Fruit fly (Drosophila melanogaster) whole organism, embryonic: ENCODE data around the gene CG17343.
A peak's percentile ranks its signal among the peaks of the same experiment; 100 is the strongest.

Experiments used
- B-H2 ChIP-seq: fragments of 200-800 bp; sonication (Bioruptor generic); optimal IDR thresholded peaks from 2 replicates; lab custom pipeline; 2018; ENCODE audit warnings: missing biosample characterization, mild to moderate bottlenecking, missing genetic modification characterization
- BEAF-32 ChIP-seq: fragments of 200-800 bp; sonication (Bioruptor generic); optimal IDR thresholded peaks from 3 replicates; lab custom pipeline; 2017; ENCODE audit warnings: missing biosample characterization, missing genetic modification characterization, mild to moderate bottlenecking, moderate library complexity, missing genetic modification reagents
- CG10366 ChIP-seq: fragments of 200-800 bp; sonication (Bioruptor generic); IDR thresholded peaks from 2 replicates; pipeline ENCODE4 v1.3.6; 2022; ENCODE audit warnings: missing biosample characterization, missing genetic modification characterization
- CG11085 ChIP-seq: fragments of 200-800 bp; sonication (Bioruptor generic); IDR thresholded peaks from 2 replicates; pipeline ENCODE4 v1.3.6; 2022; ENCODE audit warnings: missing biosample characterization, missing genetic modification characterization
- CG11456 ChIP-seq: fragments of 200-800 bp; sonication (Bioruptor generic); IDR thresholded peaks from 3 replicates; pipeline ENCODE4 v1.3.6; 2022; ENCODE audit warnings: missing biosample characterization, missing genetic modification characterization
- CG11504 ChIP-seq: fragments of 200-800 bp; sonication (Bioruptor generic); optimal IDR thresholded peaks from 3 replicates; lab custom pipeline; 2019; ENCODE audit warnings: missing biosample characterization, mild to moderate bottlenecking, missing genetic modification characterization, moderate library complexity
- CG12769 ChIP-seq: fragments of 200-800 bp; sonication (Bioruptor generic); optimal IDR thresholded peaks from 2 replicates; lab custom pipeline; 2019; ENCODE audit warnings: missing biosample characterization, mild to moderate bottlenecking, missing genetic modification characterization, moderate library complexity
- CG13123 ChIP-seq: fragments of 200-800 bp; sonication (Bioruptor generic); optimal IDR thresholded peaks from 2 replicates; lab custom pipeline; 2016; ENCODE audit warnings: missing biosample characterization, missing genetic modification characterization
- CG13894 ChIP-seq: fragments of 200-800 bp; sonication (Bioruptor generic); optimal IDR thresholded peaks from 3 replicates; lab custom pipeline; 2018; ENCODE audit warnings: missing biosample characterization, mild to moderate bottlenecking, missing genetic modification characterization, moderate library complexity
- CG16815 ChIP-seq: fragments of 200-800 bp; sonication (Bioruptor generic); optimal IDR thresholded peaks from 3 replicates; lab custom pipeline; 2017; ENCODE audit warnings: missing biosample characterization, mild to moderate bottlenecking, missing genetic modification characterization
- CG17328 ChIP-seq: fragments of 200-800 bp; sonication (Bioruptor generic); IDR thresholded peaks from 2 replicates; pipeline ENCODE4 v1.3.6; 2022; ENCODE audit warnings: missing biosample characterization, missing genetic modification characterization
- CG2120 ChIP-seq: fragments of 200-800 bp; sonication (Bioruptor generic); optimal IDR thresholded peaks from 3 replicates; lab custom pipeline; 2016; ENCODE audit warnings: missing biosample characterization, missing genetic modification characterization
- CG33557 ChIP-seq: fragments of 200-800 bp; sonication (Bioruptor generic); optimal IDR thresholded peaks from 2 replicates; lab custom pipeline; 2019; ENCODE audit warnings: missing biosample characterization, mild to moderate bottlenecking, missing genetic modification characterization, moderate library complexity
- CG4617 ChIP-seq: fragments of 200-800 bp; sonication (Bioruptor generic); optimal IDR thresholded peaks from 3 replicates; lab custom pipeline; 2016; ENCODE audit warnings: missing biosample characterization, missing genetic modification characterization, borderline replicate concordance
- CG5180 ChIP-seq: fragments of 200-800 bp; sonication (Bioruptor generic); optimal IDR thresholded peaks from 3 replicates; lab custom pipeline; 2017; ENCODE audit warnings: missing biosample characterization, missing genetic modification characterization, mild to moderate bottlenecking, moderate library complexity, missing genetic modification reagents
- CG7556 ChIP-seq: fragments of 200-800 bp; sonication (Bioruptor generic); optimal IDR thresholded peaks from 2 replicates; lab custom pipeline; 2017; ENCODE audit warnings: missing biosample characterization, mild to moderate bottlenecking, missing genetic modification characterization
- CG7963 ChIP-seq: fragments of 200-800 bp; sonication (Bioruptor generic); IDR thresholded peaks from 3 replicates; pipeline ENCODE4 v1.3.6; 2022; ENCODE audit warnings: missing biosample characterization, missing genetic modification characterization; ENCODE audit not compliant: partially characterized antibody
- CG8089 ChIP-seq: fragments of 200-800 bp; sonication (Bioruptor generic); optimal IDR thresholded peaks from 3 replicates; lab custom pipeline; 2016; ENCODE audit warnings: missing biosample characterization, missing genetic modification characterization
- CG8281 ChIP-seq: fragments of 200-800 bp; sonication (Bioruptor generic); optimal IDR thresholded peaks from 2 replicates; lab custom pipeline; 2018; ENCODE audit warnings: missing biosample characterization, mild to moderate bottlenecking, missing genetic modification characterization, moderate library complexity
- CG8359 ChIP-seq: fragments of 200-800 bp; sonication (Bioruptor generic); optimal IDR thresholded peaks from 2 replicates; lab custom pipeline; 2017; ENCODE audit warnings: missing biosample characterization, mild to moderate bottlenecking, missing genetic modification characterization, borderline replicate concordance
- CG9437 ChIP-seq: fragments of 200-800 bp; sonication (Bioruptor generic); optimal IDR thresholded peaks from 2 replicates; lab custom pipeline; 2018; ENCODE audit warnings: missing biosample characterization, mild to moderate bottlenecking, missing genetic modification characterization
- CHES-1-like ChIP-seq: fragments of 200-800 bp; sonication (Bioruptor generic); optimal IDR thresholded peaks from 2 replicates; lab custom pipeline; 2016; ENCODE audit warnings: missing biosample characterization, missing genetic modification characterization
- Hr51 ChIP-seq, 2 experiments: fragments of 200-800 bp; sonication (Bioruptor generic); optimal IDR thresholded peaks; 2 replicates in 1 of 2; 3 replicates in 1 of 2; lab custom pipeline; 2016 to 2018; ENCODE audit warnings: missing biosample characterization in 2 of 2, missing genetic modification characterization in 2 of 2, mild to moderate bottlenecking in 1 of 2, moderate library complexity in 1 of 2
- Meics ChIP-seq: fragments of 200-800 bp; sonication (Bioruptor generic); optimal IDR thresholded peaks from 2 replicates; lab custom pipeline; 2017; ENCODE audit warnings: missing biosample characterization, mild to moderate bottlenecking, missing genetic modification characterization
- NC2β ChIP-seq: fragments of 200-800 bp; sonication (Bioruptor generic); optimal IDR thresholded peaks from 2 replicates; lab custom pipeline; 2016; ENCODE audit warnings: missing biosample characterization, missing genetic modification characterization
- Oaz ChIP-seq: fragments of 200-800 bp; sonication (Bioruptor generic); IDR thresholded peaks from 2 replicates; pipeline ENCODE4 v1.3.6; 2022; ENCODE audit warnings: missing biosample characterization, missing genetic modification characterization
- Ptx1 ChIP-seq: fragments of 200-800 bp; sonication (Bioruptor generic); IDR thresholded peaks from 2 replicates; pipeline ENCODE4 v1.3.6; 2022; ENCODE audit warnings: missing biosample characterization, missing genetic modification characterization
- Sox102F ChIP-seq: fragments of 200-800 bp; sonication (Bioruptor generic); optimal IDR thresholded peaks from 2 replicates; lab custom pipeline; 2018; ENCODE audit warnings: missing biosample characterization, mild to moderate bottlenecking, missing genetic modification characterization, moderate library complexity
- Xbp1 ChIP-seq: fragments of 200-800 bp; sonication (Bioruptor generic); optimal IDR thresholded peaks from 3 replicates; lab custom pipeline; 2016; ENCODE audit warnings: missing biosample characterization, mild to moderate bottlenecking, missing genetic modification characterization
- aop ChIP-seq: fragments of 200-800 bp; sonication (Bioruptor generic); IDR thresholded peaks from 2 replicates; pipeline ENCODE4 v1.3.6; 2022; ENCODE audit warnings: missing biosample characterization, missing genetic modification characterization
- cad ChIP-seq: fragments of >200 bp; optimal IDR thresholded peaks from 2 replicates; lab custom pipeline; 2017; ENCODE audit warnings: missing biosample characterization, missing genetic modification characterization
- cas ChIP-seq: fragments of 200-800 bp; sonication (Bioruptor generic); IDR thresholded peaks from 2 replicates; pipeline ENCODE4 v1.3.6; 2022; ENCODE audit warnings: missing biosample characterization, missing genetic modification characterization
- corto ChIP-seq: fragments of 200-800 bp; sonication (Bioruptor generic); optimal IDR thresholded peaks from 2 replicates; lab custom pipeline; 2016; ENCODE audit warnings: missing biosample characterization, mild to moderate bottlenecking, missing genetic modification characterization, moderate library complexity
- dati ChIP-seq: fragments of 200-800 bp; sonication (Bioruptor generic); IDR thresholded peaks from 2 replicates; pipeline ENCODE4 v1.3.6; 2022; ENCODE audit warnings: missing biosample characterization, missing genetic modification characterization
- dm ChIP-seq: fragments of 200-800 bp; sonication (Bioruptor generic); optimal IDR thresholded peaks from 3 replicates; lab custom pipeline; 2016; ENCODE audit warnings: missing biosample characterization, missing genetic modification characterization
- dpn ChIP-seq, 2 experiments: fragments of 200-800 bp; sonication (Bioruptor generic); optimal IDR thresholded peaks; 3 replicates each; lab custom pipeline; 2016; ENCODE audit warnings: missing biosample characterization in 2 of 2, missing genetic modification characterization in 2 of 2
- en ChIP-seq: fragments of 200-800 bp; sonication (Bioruptor generic); optimal IDR thresholded peaks from 2 replicates; lab custom pipeline; 2016; ENCODE audit warnings: missing biosample characterization, missing genetic modification characterization
- ewg ChIP-seq: fragments of 200-800 bp; sonication (Bioruptor generic); optimal IDR thresholded peaks from 3 replicates; lab custom pipeline; 2017; ENCODE audit warnings: mild to moderate bottlenecking, missing biosample characterization, missing genetic modification reagents, missing genetic modification characterization
- gsb ChIP-seq: fragments of 200-800 bp; sonication (Bioruptor generic); IDR thresholded peaks from 2 replicates; pipeline ENCODE4 v1.3.6; 2022; ENCODE audit warnings: missing biosample characterization, missing genetic modification characterization
- kay ChIP-seq: fragments of 200-800 bp; sonication (Bioruptor generic); optimal IDR thresholded peaks from 2 replicates; lab custom pipeline; 2016; ENCODE audit warnings: missing biosample characterization, missing genetic modification characterization
- lab ChIP-seq: fragments of 200-800 bp; sonication (Bioruptor generic); optimal IDR thresholded peaks from 3 replicates; lab custom pipeline; 2017; ENCODE audit warnings: missing biosample characterization, missing genetic modification characterization, mild to moderate bottlenecking, moderate library complexity, missing genetic modification reagents
- mld ChIP-seq: fragments of 200-800 bp; sonication (Bioruptor generic); IDR thresholded peaks from 3 replicates; pipeline ENCODE4 v1.3.6; 2022; ENCODE audit warnings: missing biosample characterization, missing genetic modification characterization; ENCODE audit not compliant: partially characterized antibody
- onecut ChIP-seq: fragments of 200-800 bp; sonication (Bioruptor generic); IDR thresholded peaks from 2 replicates; pipeline ENCODE4 v1.3.6; 2022; ENCODE audit warnings: missing biosample characterization, missing genetic modification characterization
- slp2 ChIP-seq: fragments of 200-800 bp; sonication (Bioruptor generic); optimal IDR thresholded peaks from 2 replicates; lab custom pipeline; 2016; ENCODE audit warnings: missing biosample characterization, missing genetic modification characterization
- sna ChIP-seq: fragments of 200-800 bp; sonication (Bioruptor generic); IDR thresholded peaks from 2 replicates; pipeline ENCODE4 v1.3.6; 2022; ENCODE audit warnings: missing biosample characterization, missing genetic modification characterization; ENCODE audit not compliant: partially characterized antibody
- sug ChIP-seq: fragments of 200-800 bp; optimal IDR thresholded peaks from 2 replicates; lab custom pipeline; 2019; ENCODE audit warnings: missing biosample characterization, mild to moderate bottlenecking, missing genetic modification characterization, moderate library complexity
- tup ChIP-seq: fragments of 200-800 bp; sonication (Bioruptor generic); optimal IDR thresholded peaks from 2 replicates; lab custom pipeline; 2016; ENCODE audit warnings: missing biosample characterization, mild to moderate bottlenecking, missing genetic modification characterization, moderate library complexity

The CG17343 gene

DNA sequence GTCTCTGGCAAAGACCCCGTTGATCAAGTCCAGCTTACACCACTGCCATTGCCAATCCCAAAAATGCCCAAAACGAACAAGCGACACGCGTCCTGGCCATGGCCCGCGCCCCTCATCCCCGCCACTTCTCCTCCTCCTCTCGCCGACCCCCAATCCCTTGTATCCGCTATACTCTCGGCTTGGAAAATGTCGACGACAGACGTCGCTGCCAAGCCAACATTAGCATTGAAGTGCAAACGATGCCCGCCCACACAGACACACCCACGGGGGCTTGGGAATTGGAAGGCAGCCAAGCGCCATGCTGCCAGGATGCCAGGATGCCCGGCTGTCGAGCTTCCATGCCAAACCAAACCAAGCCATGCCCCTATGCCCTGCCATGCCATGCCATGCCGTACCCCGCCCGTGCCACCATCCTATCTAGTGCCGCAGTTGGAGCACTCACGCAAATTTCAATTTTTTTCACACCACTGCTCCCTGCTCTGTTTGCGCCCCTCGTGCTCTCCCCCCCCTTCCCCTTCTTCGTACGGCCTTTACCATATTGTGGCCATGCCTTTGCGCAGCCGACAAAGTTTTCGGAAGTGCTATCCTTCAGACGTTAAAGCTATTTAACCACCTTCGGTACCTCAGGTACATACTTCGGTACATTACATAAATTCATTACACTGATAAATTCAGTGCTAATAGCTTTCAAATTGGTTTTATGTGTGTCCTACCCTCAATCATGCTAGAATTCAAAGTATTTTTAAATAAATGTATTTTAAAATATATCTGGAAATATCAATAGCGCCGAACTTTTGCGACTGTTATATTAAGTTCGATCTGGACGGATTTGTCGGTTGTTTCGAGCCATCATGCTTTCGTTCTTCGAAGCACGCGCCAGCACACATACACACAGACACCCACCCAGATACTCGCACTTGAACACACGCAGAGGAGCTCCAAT, 43.2 kb upstream of the CG17343 start (continued):
- TF ChIP-seq aop (GFP tag; lab: Robert Waterston, UW) (no peak), CG11085 (GFP tag; lab: Robert Waterston, UW) (0 out of 2 replicates have a peak, but pooled peaks have one; percentile 25), BEAF-32 (no peak), corto (GFP tag; lab: Kevin White, UChicago) (peak; percentile 56), slp2 (GFP tag; lab: Kevin White, UChicago) (peak; percentile 30), Oaz (GFP tag; lab: Robert Waterston, UW) (no peak), CG4617 (GFP tag; lab: Kevin White, UChicago) (no peak), tup (no peak), CG33557 (GFP tag; lab: Kevin White, UChicago) (peak; percentile 37), CG10366 (peak; percentile 71), CG16815 (GFP tag; lab: Kevin White, UChicago) (peak; percentile 51), cad (GFP tag; lab: Kevin White, UChicago) (no peak), dpn (GFP tag; optimal IDR thresholded peaks at IDR 0.05; lab: Kevin White, UChicago) (peak; percentile 4 to 72), Meics (peak; percentile 83), Ptx1 (GFP tag; lab: Robert Waterston, UW) (peak; percentile 86), en (no peak), Xbp1 (GFP tag; lab: Kevin White, UChicago) (peak; percentile 69), CG2120 (GFP tag; lab: Kevin White, UChicago) (peak; percentile 76), CG12769 (no peak), gsb (0 out of 2 replicates have a peak, but pooled peaks have one; percentile 35), dati (no peak), CG7963 (GFP tag; lab: Robert Waterston, UW) (no peak), B-H2 (GFP tag; lab: Kevin White, UChicago) (peak; percentile 83), CG11504 (peak; percentile 86), kay (GFP tag; lab: Kevin White, UChicago) (peak; percentile 6), CG8089 (peak; percentile 13), onecut (peak; percentile 55), CHES-1-like (peak; percentile 35), ewg (GFP tag; lab: Kevin White, UChicago) (peak; percentile 69), dm (GFP tag; lab: Kevin White, UChicago) (no peak), NC2β (GFP tag; lab: Kevin White, UChicago) (no peak), cas (GFP tag; lab: Robert Waterston, UW) (no peak; the same call in 1 of the 2 replicates), CG8359 (GFP tag; lab: Kevin White, UChicago) (peak; percentile 28), Sox102F (GFP tag; lab: Kevin White, UChicago) (peak; percentile 84), Hr51 (GFP tag; optimal IDR thresholded peaks at IDR 0.05; lab: Kevin White, UChicago) (peak; percentile 12 to 89), CG17328 (GFP tag; lab: Robert Waterston, UW) (peak; percentile 70), CG13123 (GFP tag; lab: Kevin White, UChicago) (peak; percentile 13), mld (GFP tag; lab: Robert Waterston, UW) (no peak), lab (GFP tag; lab: Kevin White, UChicago) (peak; percentile 83), CG8281 (tag; lab: Kevin White, UChicago) (peak; percentile 39), sug (peak; percentile 85), CG11456 (GFP tag; lab: Robert Waterston, UW) (peak; percentile 65), CG9437 (GFP tag; lab: Kevin White, UChicago) (peak; percentile 76), sna (no peak), CG7556 (GFP tag; lab: Kevin White, UChicago) (peak; percentile 93), CG13894 (tag; lab: Kevin White, UChicago) (peak; percentile 55), CG5180 (GFP tag; lab: Kevin White, UChicago) (peak; percentile 58)
